Worm (Caenorhabditis elegans) whole organism, young adult: Measurements from ENCODE around the gene fbxb-55.

Source experiments
- B0035.1 ChIP-seq: sonication (generic microtip); optimal IDR thresholded peaks from 2 replicates; lab custom pipeline; 2016; ENCODE audit warnings: missing genetic modification characterization, mild to moderate bottlenecking, missing compliant biosample characterization, missing genotype, missing genetic modification reagents
- C06A6.2 ChIP-seq: fragments of 200-800 bp; sonication (Bioruptor generic); conservative IDR thresholded peaks from 2 replicates; pipeline ENCODE4 v1.3.6; 2022; ENCODE audit warnings: missing genetic modification characterization, missing compliant biosample characterization
- F52B5.7 ChIP-seq: sonication (generic microtip); optimal IDR thresholded peaks from 2 replicates; lab custom pipeline; 2016; ENCODE audit warnings: mild to moderate bottlenecking, missing genetic modification characterization, missing compliant biosample characterization
- atf-7 ChIP-seq: sonication (generic microtip); optimal IDR thresholded peaks from 2 replicates; lab custom pipeline; 2017; ENCODE audit warnings: mild to moderate bottlenecking, missing genetic modification characterization, missing compliant biosample characterization
- let-607 ChIP-seq, 2 experiments: fragments of 200-800 bp in 1 of 2; sonication (Bioruptor generic) in 1 of 2; sonication (generic microtip) in 1 of 2; optimal IDR thresholded peaks; 2 replicates each; lab custom pipeline; 2016 to 2018; ENCODE audit warnings: mild to moderate bottlenecking in 2 of 2, missing compliant biosample characterization in 2 of 2, missing genetic modification characterization in 2 of 2, moderate library complexity in 2 of 2, missing genotype in 1 of 2
- nhr-90 ChIP-seq: sonication (generic microtip); optimal IDR thresholded peaks from 2 replicates; lab custom pipeline; 2016; ENCODE audit warnings: missing genotype, mild to moderate bottlenecking, missing genetic modification characterization, missing compliant biosample characterization
- snpc-4 ChIP-seq, 5 experiments: fragments of 150-350 bp in 1 of 5; sonication (generic microtip) in 4 of 5; optimal IDR thresholded peaks; 2 replicates each; lab custom pipeline; 2014 to 2018; ENCODE audit warnings: missing genetic modification characterization in 5 of 5, missing biosample characterization in 3 of 5, antibody characterized with exemption in 2 of 5, mild to moderate bottlenecking in 2 of 5, missing compliant biosample characterization in 2 of 5, missing genotype in 2 of 5, moderate library complexity in 2 of 5, missing genetic modification reagents in 1 of 5
- zfh-2 ChIP-seq: fragments of 200-800 bp; sonication (Bioruptor generic); conservative IDR thresholded peaks from 2 replicates; pipeline ENCODE4 v1.3.6; 2022; ENCODE audit warnings: missing genetic modification reagents, missing genetic modification characterization, missing compliant biosample characterization

ce11 chrIV:4072027-4072426 lies 3.4 kb downstream of the fbxb-55 start, which contains the start of gene pqn-75:
- TF ChIP-seq B0035.1 (tag; lab: Kevin White, UChicago), result no peak
- TF ChIP-seq F52B5.7 (tag; lab: Kevin White, UChicago), result no peak
- no peak for TF ChIP-seq nhr-90 (tag; lab: Kevin White, UChicago)
- TF ChIP-seq C06A6.2, result no peak
- no peak for TF ChIP-seq zfh-2
- TF ChIP-seq snpc-4 (GFP tag; optimal IDR thresholded peaks at IDR 0.05; lab: Kevin White, UChicago), result no peak
- TF ChIP-seq snpc-4 (tag; optimal IDR thresholded peaks at IDR 0.05; lab: Kevin White, UChicago), result no peak
- no peak for TF ChIP-seq let-607 (tag; optimal IDR thresholded peaks at IDR 0.05; lab: Kevin White, UChicago)
- TF ChIP-seq atf-7 (tag; lab: Kevin White, UChicago), result no peak
